Fruit fly (Drosophila melanogaster) whole organism, embryonic: Measurements from ENCODE around the gene CG2059.

Experiments used
- B-H1 ChIP-seq: fragments of 200-800 bp; sonication (Bioruptor generic); IDR thresholded peaks from 3 replicates; pipeline ENCODE4 v1.3.6; 2022; ENCODE audit warnings: missing biosample characterization, missing genetic modification characterization
- BEAF-32 ChIP-seq: fragments of 200-800 bp; sonication (Bioruptor generic); optimal IDR thresholded peaks from 3 replicates; lab custom pipeline; 2017; ENCODE audit warnings: missing biosample characterization, missing genetic modification characterization, mild to moderate bottlenecking, moderate library complexity, missing genetic modification reagents
- CG10147 ChIP-seq: fragments of 200-800 bp; sonication (Bioruptor generic); optimal IDR thresholded peaks from 2 replicates; lab custom pipeline; 2019; ENCODE audit warnings: missing biosample characterization, mild to moderate bottlenecking, missing genetic modification characterization, moderate library complexity
- CG10366 ChIP-seq: fragments of 200-800 bp; sonication (Bioruptor generic); IDR thresholded peaks from 2 replicates; pipeline ENCODE4 v1.3.6; 2022; ENCODE audit warnings: missing biosample characterization, missing genetic modification characterization
- CG10565 ChIP-seq: fragments of 200-800 bp; sonication (Bioruptor generic); optimal IDR thresholded peaks from 3 replicates; lab custom pipeline; 2016; ENCODE audit warnings: missing biosample characterization, mild to moderate bottlenecking, missing genetic modification characterization
- CG11085 ChIP-seq: fragments of 200-800 bp; sonication (Bioruptor generic); IDR thresholded peaks from 2 replicates; pipeline ENCODE4 v1.3.6; 2022; ENCODE audit warnings: missing biosample characterization, missing genetic modification characterization
- CG11398 ChIP-seq: fragments of 200-800 bp; sonication (Bioruptor generic); optimal IDR thresholded peaks from 2 replicates; lab custom pipeline; 2016; ENCODE audit warnings: missing biosample characterization, missing genetic modification characterization
- CG12659 ChIP-seq: fragments of 200-800 bp; sonication (Bioruptor generic); optimal IDR thresholded peaks from 3 replicates; lab custom pipeline; 2017; ENCODE audit warnings: mild to moderate bottlenecking, missing biosample characterization, missing genetic modification reagents, missing genetic modification characterization
- CG13287 ChIP-seq: fragments of 200-800 bp; sonication (Bioruptor generic); IDR thresholded peaks from 2 replicates; pipeline ENCODE4 v1.3.6; 2022; ENCODE audit warnings: missing biosample characterization, missing genetic modification characterization; ENCODE audit not compliant: partially characterized antibody
- CG13296 ChIP-seq: fragments of 200-800 bp; sonication (Bioruptor generic); optimal IDR thresholded peaks from 3 replicates; lab custom pipeline; 2018; ENCODE audit warnings: missing biosample characterization, mild to moderate bottlenecking, missing genetic modification characterization
- CG15073 ChIP-seq: fragments of 200-800 bp; sonication (Bioruptor generic); optimal IDR thresholded peaks from 2 replicates; lab custom pipeline; 2016; ENCODE audit warnings: missing biosample characterization, missing genetic modification characterization
- CG2875 ChIP-seq: fragments of 200-800 bp; sonication (Bioruptor generic); optimal IDR thresholded peaks from 2 replicates; lab custom pipeline; 2017; ENCODE audit warnings: missing biosample characterization, mild to moderate bottlenecking, missing genetic modification characterization, missing genetic modification reagents
- CG32772 ChIP-seq: fragments of 200-800 bp; sonication (Bioruptor generic); IDR thresholded peaks from 2 replicates; pipeline ENCODE4 v1.3.6; 2022; ENCODE audit warnings: missing biosample characterization, missing genetic modification characterization
- CG3281 ChIP-seq: fragments of 200-800 bp; sonication (Bioruptor generic); optimal IDR thresholded peaks from 3 replicates; lab custom pipeline; 2017; ENCODE audit warnings: missing biosample characterization, mild to moderate bottlenecking, missing genetic modification characterization
- CG33557 ChIP-seq: fragments of 200-800 bp; sonication (Bioruptor generic); optimal IDR thresholded peaks from 2 replicates; lab custom pipeline; 2019; ENCODE audit warnings: missing biosample characterization, mild to moderate bottlenecking, missing genetic modification characterization, moderate library complexity
- CG3407 ChIP-seq: fragments of 200-800 bp; sonication (Bioruptor generic); optimal IDR thresholded peaks from 2 replicates; lab custom pipeline; 2018; ENCODE audit warnings: missing biosample characterization, mild to moderate bottlenecking, missing genetic modification characterization
- CG34376 ChIP-seq: fragments of 200-800 bp; sonication (Bioruptor generic); optimal IDR thresholded peaks from 2 replicates; lab custom pipeline; 2018; ENCODE audit warnings: missing biosample characterization, mild to moderate bottlenecking, missing genetic modification characterization
- CG34422 ChIP-seq: fragments of 200-800 bp; sonication (Bioruptor generic); IDR thresholded peaks from 3 replicates; pipeline ENCODE4 v1.3.6; 2022; ENCODE audit warnings: missing biosample characterization, missing genetic modification characterization
- CG4424 ChIP-seq: fragments of 200-800 bp; sonication (Bioruptor generic); optimal IDR thresholded peaks from 3 replicates; lab custom pipeline; 2016; ENCODE audit warnings: missing biosample characterization, missing genetic modification characterization
- CG4730 ChIP-seq: fragments of 200-800 bp; sonication (Bioruptor generic); IDR thresholded peaks from 2 replicates; pipeline ENCODE4 v1.3.6; 2022; ENCODE audit warnings: missing biosample characterization, missing genetic modification characterization
- CG6765 ChIP-seq: fragments of 200-800 bp; sonication (Bioruptor generic); optimal IDR thresholded peaks from 3 replicates; lab custom pipeline; 2017; ENCODE audit warnings: missing biosample characterization, mild to moderate bottlenecking, missing genetic modification characterization
- CG7271 ChIP-seq: fragments of 200-800 bp; sonication (Bioruptor generic); optimal IDR thresholded peaks from 2 replicates; lab custom pipeline; 2018; ENCODE audit warnings: missing biosample characterization, mild to moderate bottlenecking, missing genetic modification characterization, moderate library complexity
- CG9876 ChIP-seq: fragments of 200-800 bp; sonication (Bioruptor generic); optimal IDR thresholded peaks from 2 replicates; lab custom pipeline; 2016; ENCODE audit warnings: missing biosample characterization, missing genetic modification characterization
- Doc2 ChIP-seq: fragments of 200-800 bp; sonication (Bioruptor generic); IDR thresholded peaks from 2 replicates; pipeline ENCODE4 v1.3.6; 2022; ENCODE audit warnings: missing biosample characterization, missing genetic modification characterization
- Dref ChIP-seq: fragments of 200-800 bp; sonication (Bioruptor generic); IDR thresholded peaks from 2 replicates; pipeline ENCODE4 v1.3.6; 2022; ENCODE audit warnings: missing biosample characterization, missing genetic modification characterization
- H2.0 ChIP-seq: fragments of 200-800 bp; sonication (Bioruptor generic); IDR thresholded peaks from 2 replicates; pipeline ENCODE4 v1.3.6; 2022; ENCODE audit warnings: missing biosample characterization, missing genetic modification characterization
- HLHmδ ChIP-seq: fragments of 200-800 bp; sonication (Bioruptor generic); optimal IDR thresholded peaks from 2 replicates; lab custom pipeline; 2018; ENCODE audit warnings: missing biosample characterization, mild to moderate bottlenecking, missing genetic modification characterization, moderate library complexity
- MBD-R2 ChIP-seq: fragments of 200-800 bp; sonication (Bioruptor generic); IDR thresholded peaks from 2 replicates; pipeline ENCODE4 v1.3.6; 2022; ENCODE audit warnings: missing biosample characterization, missing genetic modification characterization
- Med ChIP-seq: fragments of 200-800 bp; sonication (Bioruptor generic); peaks from one replicate; lab custom pipeline; 2016; ENCODE audit warnings: missing biosample characterization, missing genetic modification characterization, mild to moderate bottlenecking, inconsistent platforms, moderate library complexity
- Myb ChIP-seq: fragments of 200-800 bp; sonication (Bioruptor generic); optimal IDR thresholded peaks from 2 replicates; lab custom pipeline; 2016; ENCODE audit warnings: missing biosample characterization, missing genetic modification characterization
- Scr ChIP-seq: fragments of 200-800 bp; sonication (Bioruptor generic); IDR thresholded peaks from 2 replicates; pipeline ENCODE4 v1.3.6; 2022; ENCODE audit warnings: missing biosample characterization, missing genetic modification characterization; ENCODE audit not compliant: partially characterized antibody
- Sry-δ ChIP-seq: fragments of 200-800 bp; sonication (Bioruptor generic); optimal IDR thresholded peaks from 2 replicates; lab custom pipeline; 2016; ENCODE audit warnings: missing biosample characterization, missing genetic modification characterization
- TFAM ChIP-seq: fragments of 200-800 bp; sonication (Bioruptor generic); optimal IDR thresholded peaks from 2 replicates; lab custom pipeline; 2017; ENCODE audit warnings: missing biosample characterization, missing genetic modification characterization, inconsistent platforms
- Tbp ChIP-seq: fragments of >200 bp; optimal IDR thresholded peaks from 2 replicates; lab custom pipeline; 2018; ENCODE audit warnings: missing biosample characterization, missing genetic modification characterization
- ab ChIP-seq: fragments of 200-800 bp; sonication (Bioruptor generic); optimal IDR thresholded peaks from 2 replicates; lab custom pipeline; 2016; ENCODE audit warnings: missing biosample characterization, missing genetic modification characterization
- chinmo ChIP-seq: fragments of 200-800 bp; sonication (Bioruptor generic); IDR thresholded peaks from 4 replicates; pipeline ENCODE4 v1.3.6; 2022; ENCODE audit warnings: missing biosample characterization, missing genetic modification characterization; ENCODE audit not compliant: partially characterized antibody
- crc ChIP-seq: fragments of 200-800 bp; sonication (Bioruptor generic); optimal IDR thresholded peaks from 2 replicates; lab custom pipeline; 2016; ENCODE audit warnings: missing biosample characterization, missing genetic modification characterization
- croc ChIP-seq: fragments of 200-800 bp; sonication (Bioruptor generic); conservative IDR thresholded peaks from 3 replicates; pipeline ENCODE4 v1.3.6; 2022; ENCODE audit warnings: missing biosample characterization, missing genetic modification characterization
- crol ChIP-seq: fragments of 200-800 bp; sonication (Bioruptor generic); IDR thresholded peaks from 2 replicates; pipeline ENCODE4 v1.3.6; 2022; ENCODE audit warnings: missing biosample characterization, missing genetic modification characterization
- danr ChIP-seq: fragments of 200-800 bp; sonication (Bioruptor generic); IDR thresholded peaks from 2 replicates; pipeline ENCODE4 v1.3.6; 2022; ENCODE audit warnings: missing biosample characterization, missing genetic modification characterization
- dpn ChIP-seq, 2 experiments: fragments of 200-800 bp; sonication (Bioruptor generic); optimal IDR thresholded peaks; 3 replicates each; lab custom pipeline; 2016; ENCODE audit warnings: missing biosample characterization in 2 of 2, missing genetic modification characterization in 2 of 2
- dysf ChIP-seq: fragments of 200-800 bp; sonication (Bioruptor generic); IDR thresholded peaks from 3 replicates; pipeline ENCODE4 v1.3.6; 2022; ENCODE audit warnings: missing biosample characterization, missing genetic modification characterization
- kah ChIP-seq: fragments of 200-800 bp; sonication (Bioruptor generic); optimal IDR thresholded peaks from 2 replicates; lab custom pipeline; 2018; ENCODE audit warnings: missing biosample characterization, mild to moderate bottlenecking, missing genetic modification characterization
- lilli ChIP-seq: fragments of 200-800 bp; sonication (Bioruptor generic); optimal IDR thresholded peaks from 3 replicates; lab custom pipeline; 2016; ENCODE audit warnings: missing biosample characterization, missing genetic modification characterization
- mld ChIP-seq: fragments of 200-800 bp; sonication (Bioruptor generic); IDR thresholded peaks from 3 replicates; pipeline ENCODE4 v1.3.6; 2022; ENCODE audit warnings: missing biosample characterization, missing genetic modification characterization; ENCODE audit not compliant: partially characterized antibody
- schlank ChIP-seq: fragments of 200-800 bp; sonication (Bioruptor generic); optimal IDR thresholded peaks from 2 replicates; lab custom pipeline; 2018; ENCODE audit warnings: missing biosample characterization, mild to moderate bottlenecking, missing genetic modification characterization
- stc ChIP-seq: fragments of 200-800 bp; sonication (Bioruptor generic); IDR thresholded peaks from 2 replicates; pipeline ENCODE4 v1.3.6; 2022; ENCODE audit warnings: missing biosample characterization, missing genetic modification characterization
- stwl ChIP-seq: fragments of 200-800 bp; sonication (Bioruptor generic); optimal IDR thresholded peaks from 3 replicates; lab custom pipeline; 2018; ENCODE audit warnings: missing biosample characterization, mild to moderate bottlenecking, missing genetic modification characterization, moderate library complexity
- zfh1 ChIP-seq: fragments of 200-800 bp; sonication (Bioruptor generic); IDR thresholded peaks from 3 replicates; pipeline ENCODE4 v1.3.6; 2022; ENCODE audit warnings: missing biosample characterization, missing genetic modification characterization

Gene CG2059

DNA sequence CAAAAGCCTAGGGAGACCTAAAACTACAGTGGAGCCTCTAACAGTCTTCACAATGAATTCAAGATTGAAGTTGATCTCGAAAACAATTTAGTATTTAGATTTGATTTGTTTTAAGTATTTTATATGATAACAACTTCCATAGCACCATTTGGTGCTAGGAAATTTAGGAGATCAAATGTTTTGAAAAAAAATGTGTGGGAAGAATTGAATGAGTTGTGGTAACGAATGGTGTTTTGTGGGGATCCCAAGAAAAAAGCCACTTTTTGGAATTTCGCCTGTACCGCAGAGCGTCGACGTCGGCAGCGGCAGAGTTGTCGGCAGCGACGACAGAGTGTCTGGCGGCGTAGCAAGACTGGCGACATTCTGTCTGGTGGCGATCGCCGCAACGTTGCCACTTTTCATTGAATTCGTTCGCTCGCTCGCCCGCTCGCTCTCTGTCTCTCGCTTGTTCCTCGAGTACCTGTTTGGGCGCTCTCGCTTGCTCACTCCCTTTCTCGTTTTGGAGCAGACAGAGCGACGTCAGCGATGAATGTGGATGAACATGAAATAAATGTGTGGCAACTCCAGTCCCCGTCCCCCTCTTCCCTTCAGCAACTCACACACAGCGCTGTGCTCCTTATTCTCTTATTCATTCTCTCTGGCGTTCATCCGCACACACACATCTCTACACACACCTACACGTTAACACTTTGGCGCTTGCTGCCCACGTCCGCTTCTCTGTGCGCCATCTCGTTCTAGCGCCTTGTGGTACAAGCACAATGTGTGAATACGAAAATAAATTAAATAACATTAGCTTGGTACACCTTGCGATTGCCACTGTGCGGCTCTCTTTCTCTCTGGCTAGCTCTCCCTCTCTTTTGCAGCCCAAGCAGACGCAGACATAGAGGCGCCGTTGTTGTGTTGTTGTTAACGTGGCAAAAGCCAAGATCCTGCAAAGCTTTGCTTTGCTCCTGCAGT is 13.5 kb downstream of the CG2059 start (continued):
- no peak for TF ChIP-seq kah (GFP tag; lab: Kevin White, UChicago)
- TF ChIP-seq stc (GFP tag; lab: Robert Waterston, UW), result peak; percentile 41; the same call in 1 of the 2 replicates
- peak; percentile 28; the same call in 1 of the 2 replicates for TF ChIP-seq CG13287 (GFP tag; lab: Robert Waterston, UW)
- TF ChIP-seq H2.0 (GFP tag; lab: Robert Waterston, UW), result peak; percentile 46; the same call in 1 of the 2 replicates
- no peak for TF ChIP-seq CG11398 (GFP tag; lab: Kevin White, UChicago)
- no peak for TF ChIP-seq TFAM (GFP tag; lab: Kevin White, UChicago)
- TF ChIP-seq Sry-δ (GFP tag; lab: Kevin White, UChicago), result no peak
- TF ChIP-seq lilli, result peak; percentile 41
- no peak for TF ChIP-seq ab
- no peak for TF ChIP-seq CG6765 (GFP tag; lab: Kevin White, UChicago)
- TF ChIP-seq CG3281 (GFP tag; lab: Kevin White, UChicago), result peak; percentile 67
- no peak for TF ChIP-seq Scr (GFP tag; lab: Robert Waterston, UW)
- no peak for TF ChIP-seq Doc2 (GFP tag; lab: Robert Waterston, UW)
- TF ChIP-seq CG13296 (GFP tag; lab: Kevin White, UChicago), result peak; percentile 42
- no peak for TF ChIP-seq CG34376 (GFP tag; lab: Kevin White, UChicago)
- TF ChIP-seq mld (GFP tag; lab: Robert Waterston, UW), result no peak
- peak; percentile 29; the same call in 1 of the 2 replicates for TF ChIP-seq CG10366 (GFP tag; lab: Robert Waterston, UW)
- no peak for TF ChIP-seq stwl (tag; lab: Kevin White, UChicago)
- no peak for TF ChIP-seq crc (GFP tag; lab: Kevin White, UChicago)
- TF ChIP-seq BEAF-32 (GFP tag; lab: Kevin White, UChicago), result no peak
- peak; percentile 32 for TF ChIP-seq CG10147 (GFP tag; lab: Kevin White, UChicago)
- TF ChIP-seq CG15073 (GFP tag; lab: Kevin White, UChicago), result peak; percentile 1
- no peak for TF ChIP-seq CG2875
- no peak for TF ChIP-seq MBD-R2 (GFP tag; lab: Robert Waterston, UW)
- no peak for TF ChIP-seq CG34422 (GFP tag; lab: Robert Waterston, UW)
- peak; percentile 2 for TF ChIP-seq CG4424
- no peak for TF ChIP-seq CG32772
- TF ChIP-seq CG7271 (tag; lab: Kevin White, UChicago), result no peak
- 0 out of 3 replicates have a peak, but pooled peaks have one; percentile 19 for TF ChIP-seq croc (GFP tag; lab: Robert Waterston, UW)
- no peak for TF ChIP-seq B-H1 (GFP tag; lab: Robert Waterston, UW)
- TF ChIP-seq CG9876 (GFP tag; lab: Kevin White, UChicago), result no peak
- TF ChIP-seq dpn (GFP tag; optimal IDR thresholded peaks at IDR 0.05; lab: Kevin White, UChicago), result peak; percentile 27 to 33
- TF ChIP-seq Tbp, result no peak
- no peak for TF ChIP-seq danr
- TF ChIP-seq Med, result peak; percentile 97
- peak; percentile 93 for TF ChIP-seq chinmo (GFP tag; lab: Robert Waterston, UW)
- TF ChIP-seq crol, result peak; percentile 99
- peak; percentile 72 for TF ChIP-seq dysf (GFP tag; lab: Robert Waterston, UW)
- no peak for TF ChIP-seq CG4730 (GFP tag; lab: Robert Waterston, UW)
- TF ChIP-seq CG12659, result peak; percentile 37
- no peak; the same call in 2 of the 3 replicates for TF ChIP-seq zfh1 (GFP tag; lab: Robert Waterston, UW)
- no peak for TF ChIP-seq CG11085 (GFP tag; lab: Robert Waterston, UW)
- no peak for TF ChIP-seq CG33557
- TF ChIP-seq CG10565 (GFP tag; lab: Kevin White, UChicago), result no peak
- peak; percentile 100 for TF ChIP-seq CG3407
- no peak for TF ChIP-seq HLHmδ (GFP tag; lab: Kevin White, UChicago)
- TF ChIP-seq Myb (GFP tag; lab: Kevin White, UChicago), result peak; percentile 2
- no peak for TF ChIP-seq schlank (tag; lab: Kevin White, UChicago)
- no peak for TF ChIP-seq Dref (GFP tag; lab: Robert Waterston, UW)
